Worm (Caenorhabditis elegans) whole organism, young adult: Measurements from ENCODE around the gene R13A1.10.
A peak's percentile ranks its signal among the peaks of the same experiment; 100 is the strongest.
"Not testable (repeated sequence)": the region's sequence is repeated elsewhere in the genome, so short reads cannot be mapped to it uniquely, and the experiment has no call there.

Experiments
- B0035.1 ChIP-seq: sonication (generic microtip); optimal IDR thresholded peaks from 2 replicates; lab custom pipeline; 2016; ENCODE audit warnings: missing genetic modification characterization, mild to moderate bottlenecking, missing compliant biosample characterization, missing genotype, missing genetic modification reagents
- B0261.1 ChIP-seq: sonication (generic microtip); optimal IDR thresholded peaks from 2 replicates; lab custom pipeline; 2016; ENCODE audit warnings: mild to moderate bottlenecking, missing genetic modification characterization, moderate library complexity, missing compliant biosample characterization
- F39B2.1 ChIP-seq: fragments of 200-800 bp; sonication (Bioruptor generic); IDR thresholded peaks from 2 replicates; pipeline ENCODE4 v1.3.6; 2022; ENCODE audit warnings: missing genetic modification reagents, missing genetic modification characterization, missing compliant biosample characterization
- T07F8.4 ChIP-seq: sonication (generic microtip); optimal IDR thresholded peaks from 2 replicates; lab custom pipeline; 2016; ENCODE audit warnings: mild to moderate bottlenecking, missing genetic modification characterization, moderate library complexity, missing compliant biosample characterization
- T26A5.8 ChIP-seq: sonication (generic microtip); optimal IDR thresholded peaks from 2 replicates; lab custom pipeline; 2016; ENCODE audit warnings: missing genetic modification characterization, missing compliant biosample characterization
- Y53F4B.3 ChIP-seq: fragments of 200-800 bp; sonication (Bioruptor generic); IDR thresholded peaks from 2 replicates; pipeline ENCODE4 v1.3.6; 2022; ENCODE audit warnings: missing genetic modification reagents, missing genetic modification characterization, missing compliant biosample characterization
- Y56A3A.18 ChIP-seq: fragments of 200-800 bp; sonication (Bioruptor generic); IDR thresholded peaks from 2 replicates; pipeline ENCODE4 v1.3.6; 2022; ENCODE audit warnings: missing genetic modification reagents, missing genetic modification characterization, missing compliant biosample characterization
- Y95B8A.8 ChIP-seq: fragments of 200-800 bp; sonication (Bioruptor generic); IDR thresholded peaks from 2 replicates; pipeline ENCODE4 v1.3.6; 2022; ENCODE audit warnings: missing genetic modification reagents, missing genetic modification characterization, missing compliant biosample characterization
- ZK185.1 ChIP-seq: sonication (generic microtip); optimal IDR thresholded peaks from 2 replicates; lab custom pipeline; 2016; ENCODE audit warnings: mild to moderate bottlenecking, missing genetic modification characterization, missing compliant biosample characterization; ENCODE audit not compliant: poor library complexity, severe bottlenecking
- ama-1 ChIP-seq, 3 experiments: fragments of 150-350 bp in 1 of 3; sonication (generic microtip) in 2 of 3; optimal IDR thresholded peaks; 2 replicates each; lab custom pipeline; 2014 to 2018; ENCODE audit warnings: missing biosample characterization in 2 of 3, missing genetic modification characterization in 2 of 3, missing genetic modification reagents in 2 of 3
- aptf-2 ChIP-seq: fragments of 200-800 bp; sonication (Bioruptor generic); conservative IDR thresholded peaks from 2 replicates; pipeline ENCODE4 v1.3.6; 2022; ENCODE audit warnings: missing genetic modification reagents, missing genetic modification characterization, missing compliant biosample characterization
- aptf-3 ChIP-seq: fragments of 200-800 bp; sonication (Bioruptor generic); IDR thresholded peaks from 2 replicates; pipeline ENCODE4 v1.3.6; 2022; ENCODE audit warnings: missing genetic modification characterization, missing compliant biosample characterization
- attf-3 ChIP-seq: fragments of 200-800 bp; sonication (Bioruptor generic); conservative IDR thresholded peaks from 2 replicates; pipeline ENCODE4 v1.3.6; 2022; ENCODE audit warnings: missing genetic modification reagents, missing genetic modification characterization, missing compliant biosample characterization
- cebp-1 ChIP-seq, 2 experiments: fragments of 200-800 bp in 1 of 2; sonication (Bioruptor generic) in 1 of 2; sonication (generic microtip) in 1 of 2; IDR thresholded peaks in 1 of 2; optimal IDR thresholded peaks in 1 of 2; 2 replicates each; pipeline versions ENCODE4 v1.3.6 to Lab custom; 2017 to 2022; ENCODE audit warnings: missing compliant biosample characterization in 2 of 2, missing genetic modification characterization in 2 of 2, mild to moderate bottlenecking in 1 of 2, missing genetic modification reagents in 1 of 2, moderate library complexity in 1 of 2
- ceh-58 ChIP-seq: fragments of 200-800 bp; sonication (Bioruptor generic); IDR thresholded peaks from 2 replicates; pipeline ENCODE4 v1.3.6; 2022; ENCODE audit warnings: missing genetic modification characterization, missing compliant biosample characterization
- ceh-91 ChIP-seq: fragments of 200-800 bp; sonication (Bioruptor generic); IDR thresholded peaks from 2 replicates; pipeline ENCODE4 v1.3.6; 2022; ENCODE audit warnings: missing genetic modification reagents, missing genetic modification characterization, missing compliant biosample characterization
- efl-1 ChIP-seq: fragments of 150-350 bp; optimal IDR thresholded peaks from 2 replicates; lab custom pipeline; 2014; ENCODE audit warnings: missing biosample characterization, missing genetic modification reagents, missing genetic modification characterization
- ets-4 ChIP-seq: fragments of 200-800 bp; sonication (Bioruptor generic); optimal IDR thresholded peaks from 2 replicates; lab custom pipeline; 2018; ENCODE audit warnings: mild to moderate bottlenecking, missing genetic modification characterization, missing compliant biosample characterization
- gei-17 ChIP-seq: fragments of 200-800 bp; sonication (Bioruptor generic); optimal IDR thresholded peaks from 2 replicates; lab custom pipeline; 2018; ENCODE audit warnings: mild to moderate bottlenecking, missing genetic modification characterization, missing compliant biosample characterization
- him-1 ChIP-seq: sonication (generic microtip); optimal IDR thresholded peaks from 2 replicates; lab custom pipeline; 2016; ENCODE audit warnings: missing genotype, missing genetic modification reagents, missing genetic modification characterization, missing compliant biosample characterization
- hlh-12 ChIP-seq: sonication (generic microtip); optimal IDR thresholded peaks from 2 replicates; lab custom pipeline; 2016; ENCODE audit warnings: missing genetic modification characterization, missing compliant biosample characterization
- hlh-26 ChIP-seq: fragments of 200-800 bp; sonication (Bioruptor generic); conservative IDR thresholded peaks from 2 replicates; pipeline ENCODE4 v1.3.6; 2022; ENCODE audit warnings: missing genetic modification reagents, missing genetic modification characterization, missing compliant biosample characterization
- hmg-1.2 ChIP-seq: fragments of 200-800 bp; sonication (Bioruptor generic); IDR thresholded peaks from 2 replicates; pipeline ENCODE4 v1.3.6; 2022; ENCODE audit warnings: missing genetic modification reagents, missing genetic modification characterization, missing compliant biosample characterization
- hmg-20 ChIP-seq: fragments of 200-800 bp; sonication (Bioruptor generic); IDR thresholded peaks from 2 replicates; pipeline ENCODE4 v1.3.6; 2022; ENCODE audit warnings: missing genetic modification reagents, missing genetic modification characterization, missing compliant biosample characterization
- hrde-1 ChIP-seq: sonication (generic microtip); optimal IDR thresholded peaks from 2 replicates; lab custom pipeline; 2016; ENCODE audit warnings: missing genetic modification characterization, mild to moderate bottlenecking, missing compliant biosample characterization, moderate library complexity, missing genotype, missing genetic modification reagents, borderline replicate concordance
- hsf-1 ChIP-seq: fragments of 200-800 bp; sonication (Bioruptor generic); IDR thresholded peaks from 2 replicates; pipeline ENCODE4 v1.3.6; 2022; ENCODE audit warnings: missing genetic modification reagents, missing genetic modification characterization, missing compliant biosample characterization
- let-607 ChIP-seq, 2 experiments: fragments of 200-800 bp in 1 of 2; sonication (Bioruptor generic) in 1 of 2; sonication (generic microtip) in 1 of 2; optimal IDR thresholded peaks; 2 replicates each; lab custom pipeline; 2016 to 2018; ENCODE audit warnings: mild to moderate bottlenecking in 2 of 2, missing compliant biosample characterization in 2 of 2, missing genetic modification characterization in 2 of 2, moderate library complexity in 2 of 2, missing genotype in 1 of 2
- lir-1 ChIP-seq: fragments of 200-800 bp; sonication (Bioruptor generic); conservative IDR thresholded peaks from 2 replicates; pipeline ENCODE4 v1.3.6; 2022; ENCODE audit warnings: missing genetic modification reagents, missing genetic modification characterization, missing compliant biosample characterization
- mxl-1 ChIP-seq: sonication (generic microtip); optimal IDR thresholded peaks from 2 replicates; lab custom pipeline; 2016; ENCODE audit warnings: missing genetic modification characterization, missing compliant biosample characterization
- nfya-1 ChIP-seq: sonication (generic microtip); optimal IDR thresholded peaks from 2 replicates; lab custom pipeline; 2017; ENCODE audit warnings: antibody characterized with exemption, missing compliant biosample characterization, missing genetic modification characterization, borderline replicate concordance; ENCODE audit not compliant: insufficient read depth
- nfyb-1 ChIP-seq: fragments of 200-800 bp; sonication (Bioruptor generic); IDR thresholded peaks from 2 replicates; pipeline ENCODE4 v1.3.6; 2022; ENCODE audit warnings: missing genetic modification reagents, missing genetic modification characterization, missing compliant biosample characterization
- nhr-120 ChIP-seq: fragments of 200-800 bp; sonication (Bioruptor generic); IDR thresholded peaks from 2 replicates; pipeline ENCODE4 v1.3.6; 2022; ENCODE audit warnings: missing genetic modification characterization, missing compliant biosample characterization
- nhr-80 ChIP-seq: sonication (generic microtip); optimal IDR thresholded peaks from 2 replicates; lab custom pipeline; 2016; ENCODE audit warnings: missing genetic modification characterization, missing compliant biosample characterization
- nhr-90 ChIP-seq: sonication (generic microtip); optimal IDR thresholded peaks from 2 replicates; lab custom pipeline; 2016; ENCODE audit warnings: missing genotype, mild to moderate bottlenecking, missing genetic modification characterization, missing compliant biosample characterization
- rcor-1 ChIP-seq: fragments of 200-800 bp; sonication (Bioruptor generic); IDR thresholded peaks from 2 replicates; pipeline ENCODE4 v1.3.6; 2022; ENCODE audit warnings: missing genetic modification reagents, missing genetic modification characterization, missing compliant biosample characterization
- rec-8 ChIP-seq, 2 experiments: sonication (generic microtip); optimal IDR thresholded peaks; 2 replicates each; lab custom pipeline; 2016; ENCODE audit warnings: mild to moderate bottlenecking in 2 of 2, missing genetic modification characterization in 2 of 2, missing genetic modification reagents in 2 of 2, missing genotype in 2 of 2, missing biosample characterization in 1 of 2, missing compliant biosample characterization in 1 of 2, moderate library complexity in 1 of 2
- repo-1 ChIP-seq: sonication (generic microtip); optimal IDR thresholded peaks from 2 replicates; lab custom pipeline; 2017; ENCODE audit warnings: mild to moderate bottlenecking, missing genetic modification characterization, missing compliant biosample characterization
- snpc-1.3 ChIP-seq: sonication (generic microtip); optimal IDR thresholded peaks from 2 replicates; lab custom pipeline; 2017; ENCODE audit warnings: missing genetic modification characterization, mild to moderate bottlenecking, missing compliant biosample characterization, antibody characterized with exemption, moderate library complexity, missing genotype, missing genetic modification reagents; ENCODE audit not compliant: insufficient read depth
- somi-1 ChIP-seq: fragments of 200-800 bp; sonication (Bioruptor generic); optimal IDR thresholded peaks from 2 replicates; lab custom pipeline; 2018; ENCODE audit warnings: mild to moderate bottlenecking, missing genetic modification characterization, missing compliant biosample characterization
- ztf-18 ChIP-seq: sonication (generic microtip); optimal IDR thresholded peaks from 2 replicates; lab custom pipeline; 2016; ENCODE audit warnings: missing genotype, mild to moderate bottlenecking, missing genetic modification characterization, missing compliant biosample characterization
- ztf-25 ChIP-seq: fragments of 200-800 bp; sonication (Bioruptor generic); IDR thresholded peaks from 2 replicates; pipeline ENCODE4 v1.3.6; 2022; ENCODE audit warnings: missing genetic modification reagents, missing genetic modification characterization, missing compliant biosample characterization
- ztf-26 ChIP-seq: sonication (generic microtip); optimal IDR thresholded peaks from 2 replicates; lab custom pipeline; 2017; ENCODE audit warnings: missing genetic modification characterization, missing compliant biosample characterization

Gene R13A1.10

DNA sequence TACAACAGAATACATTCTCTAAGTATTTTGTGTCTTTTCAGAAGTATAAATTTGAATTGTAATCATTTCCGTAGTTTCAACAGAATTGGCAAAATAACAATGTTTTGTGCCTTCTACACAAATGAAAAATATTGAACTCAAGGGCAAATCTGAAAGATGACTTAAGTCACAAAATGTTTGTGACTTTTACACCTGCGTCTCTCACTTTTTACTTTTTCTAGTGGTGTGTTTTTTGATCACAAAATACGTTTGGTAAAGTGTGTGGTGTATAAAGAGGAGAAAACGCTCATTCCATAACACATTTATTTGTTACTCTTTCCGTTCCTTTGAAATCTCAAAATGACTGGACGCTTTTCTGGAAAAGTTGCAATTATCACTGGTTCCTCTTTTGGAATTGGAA, 33.6 kb upstream of the R13A1.10 start, which contains the start of gene C06E4.3:
Gene C06E4.3 (plus strand): TSS at position 289 of the 400 bp plus-strand sequence.
- TF ChIP-seq nfya-1 (tag; lab: Kevin White, UChicago) (no peak), ztf-18 (tag; lab: Kevin White, UChicago) (no peak), nhr-90 (tag; lab: Kevin White, UChicago) (no peak)
- TF ChIP-seq, all 124 proteins: peak for 0

DNA sequence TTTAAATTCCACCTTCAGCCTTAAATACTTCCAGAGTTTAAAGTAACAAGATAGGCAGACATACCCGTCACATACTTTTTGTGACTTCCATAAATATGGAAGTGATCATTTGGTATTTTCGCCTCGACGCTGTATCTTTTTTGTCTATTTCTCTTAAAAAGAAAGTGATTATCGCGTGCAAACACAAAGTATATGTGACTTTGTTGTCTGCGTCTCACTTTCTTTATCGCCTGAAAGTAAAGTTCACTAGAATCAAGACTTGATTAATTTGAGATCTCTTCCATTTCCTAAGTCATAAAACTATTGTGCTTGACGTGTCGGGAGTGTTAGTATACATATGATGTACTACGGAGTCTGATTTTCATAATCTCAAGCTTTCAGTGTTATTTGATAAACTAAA, 31.3 kb upstream of the R13A1.10 start, which contains the start of gene C06E4.6:
Gene C06E4.6 (minus strand): TSS at position 51 of the 400 bp plus-strand sequence.
- TF ChIP-seq nhr-80 (tag; lab: Kevin White, UChicago), result peak; percentile 53
- TF ChIP-seq aptf-2 (GFP tag; lab: Robert Waterston, UW), result no peak
- TF ChIP-seq rec-8 (tag; optimal IDR thresholded peaks at IDR 0.05; lab: Kevin White, UChicago), result no peak
- no peak for TF ChIP-seq cebp-1 (GFP tag; IDR thresholded peaks at IDR 0.05; lab: Robert Waterston, UW)
- no peak for TF ChIP-seq cebp-1 (tag; optimal IDR thresholded peaks at IDR 0.05; lab: Kevin White, UChicago)
- TF ChIP-seq ztf-25, result no peak
- no peak for TF ChIP-seq rcor-1 (GFP tag; lab: Robert Waterston, UW)
- TF ChIP-seq nhr-120 (GFP tag; lab: Robert Waterston, UW), result no peak
- no peak for TF ChIP-seq hlh-12 (tag; lab: Kevin White, UChicago)
- TF ChIP-seq T07F8.4 (tag; lab: Kevin White, UChicago), result no peak
- peak; percentile 95 for TF ChIP-seq hmg-1.2 (GFP tag; lab: Robert Waterston, UW)
- no peak for TF ChIP-seq ztf-26 (tag; lab: Kevin White, UChicago)
- TF ChIP-seq mxl-1, result no peak
- no peak for TF ChIP-seq ZK185.1 (tag; lab: Kevin White, UChicago)

DNA sequence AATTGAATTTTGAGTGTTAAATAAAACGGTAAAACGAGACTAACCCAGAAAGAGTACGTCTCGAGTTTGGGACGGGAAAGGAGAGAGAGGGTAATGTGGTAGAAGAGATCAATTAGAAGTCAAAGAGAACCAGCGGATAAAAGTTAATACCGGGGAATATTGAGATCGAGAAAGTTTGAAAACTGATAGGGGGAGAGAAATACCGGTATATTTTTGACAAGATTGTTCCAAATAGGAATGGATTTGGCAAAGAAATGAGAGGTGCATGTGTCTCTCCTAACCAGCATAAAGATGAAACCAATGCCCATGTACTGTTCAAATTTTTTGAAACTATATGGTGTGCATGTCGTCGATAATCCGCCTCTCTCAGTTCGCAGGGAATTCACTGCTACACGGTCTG, 27.7 kb upstream of the R13A1.10 start, which contains the start of gene C06E4.5:
Gene C06E4.5 (plus strand): TSS at position 301 of the 400 bp plus-strand sequence.
- TF ChIP-seq hlh-26 (GFP tag; lab: Robert Waterston, UW); gei-17 (GFP tag; lab: Kevin White, UChicago); somi-1: not testable (repeated sequence)

DNA sequence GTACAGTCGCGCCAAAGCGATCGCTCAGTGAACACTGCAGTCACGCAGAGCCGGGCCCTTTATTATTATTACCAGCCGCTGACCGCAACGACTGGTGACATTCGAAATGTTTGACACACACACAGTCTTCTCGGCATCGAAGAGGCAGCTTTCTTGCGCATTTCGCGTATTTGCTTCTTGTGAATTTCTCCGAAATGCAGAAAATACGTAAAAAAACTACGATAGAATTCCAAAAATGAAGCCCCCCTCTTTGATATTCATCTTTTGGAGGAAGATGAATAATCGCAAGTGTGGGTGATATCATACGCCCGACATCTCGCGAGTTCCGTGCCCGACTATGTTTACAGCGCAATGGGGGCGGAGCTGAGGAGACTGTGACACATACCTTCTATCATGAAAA, 26.3 kb upstream of the R13A1.10 start:
- TF ChIP-seq ama-1 (optimal IDR thresholded peaks at IDR 0.05; lab: Kevin White, UChicago) (no peak), ama-1 (GFP tag; optimal IDR thresholded peaks at IDR 0.05; lab: Kevin White, UChicago) (no peak), hsf-1 (GFP tag; lab: Robert Waterston, UW) (0 out of 2 replicates have a peak, but pooled peaks have one; percentile 37), B0261.1 (tag; lab: Kevin White, UChicago) (no peak), T26A5.8 (no peak), T07F8.4 (tag; lab: Kevin White, UChicago) (no peak), aptf-3 (GFP tag; lab: Robert Waterston, UW) (no peak), him-1 (tag; lab: Kevin White, UChicago) (peak; percentile 76), efl-1 (GFP tag; lab: Kevin White, UChicago) (no peak), ceh-58 (GFP tag; lab: Robert Waterston, UW) (no peak), attf-3 (GFP tag; lab: Robert Waterston, UW) (no peak), Y53F4B.3 (GFP tag; lab: Robert Waterston, UW) (no peak), let-607 (tag; optimal IDR thresholded peaks at IDR 0.05; lab: Kevin White, UChicago) (no peak), lir-1 (GFP tag; lab: Robert Waterston, UW) (no peak), F39B2.1 (GFP tag; lab: Robert Waterston, UW) (no peak), nfyb-1 (GFP tag; lab: Robert Waterston, UW) (no peak), repo-1 (no peak), B0035.1 (no peak), Y56A3A.18 (no peak), hmg-20 (GFP tag; lab: Robert Waterston, UW) (no peak), ztf-18 (tag; lab: Kevin White, UChicago) (no peak), Y95B8A.8 (GFP tag; lab: Robert Waterston, UW) (no peak), hrde-1 (tag; lab: Kevin White, UChicago) (no peak), ets-4 (GFP tag; lab: Kevin White, UChicago) (no peak), snpc-1.3 (no peak), ceh-91 (GFP tag; lab: Robert Waterston, UW) (0 out of 2 replicates have a peak, but pooled peaks have one; percentile 17)
